Worm (Caenorhabditis elegans) whole organism, mixed stage, embryonic: ENCODE results near the gene Y43F8B.9.

ENCODE experiments used
- nhr-12 ChIP-seq: fragments of 150-350 bp; optimal IDR thresholded peaks from 2 replicates; lab custom pipeline; 2014; ENCODE audit warnings: missing biosample characterization, missing genetic modification characterization
- snpc-4 ChIP-seq: fragments of 150-350 bp; optimal IDR thresholded peaks from 2 replicates; lab custom pipeline; 2014; ENCODE audit warnings: missing biosample characterization, missing genetic modification characterization

ce11 chrV:19449544-19449943, 28.4 kb upstream of the Y43F8B.9 start, which contains the start of gene M04C3.5:
- TF ChIP-seq snpc-4, result no peak
- no peak for TF ChIP-seq nhr-12 (tag; lab: Kevin White, UChicago)
